Fruit fly (Drosophila melanogaster) whole organism, wandering third instar larva: ENCODE results near the gene CG17928.

ENCODE experiments used
- Abd-B ChIP-seq: fragments of >200 bp; optimal IDR thresholded peaks from 2 replicates; lab custom pipeline; 2017; ENCODE audit warnings: missing biosample characterization, missing genetic modification characterization
- CG32264 ChIP-seq: fragments of 200-800 bp; sonication (Bioruptor generic); optimal IDR thresholded peaks from 2 replicates; lab custom pipeline; 2016; ENCODE audit warnings: missing biosample characterization, missing genetic modification characterization
- CG9705 ChIP-seq: fragments of 200-800 bp; sonication (Bioruptor generic); optimal IDR thresholded peaks from 2 replicates; lab custom pipeline; 2018; ENCODE audit warnings: missing biosample characterization, mild to moderate bottlenecking, missing genetic modification characterization
- CrebA ChIP-seq: fragments of 200-800 bp; sonication (Bioruptor generic); optimal IDR thresholded peaks from 2 replicates; lab custom pipeline; 2016; ENCODE audit warnings: missing biosample characterization, mild to moderate bottlenecking, missing genetic modification characterization, borderline replicate concordance
- Dfd ChIP-seq: fragments of >200 bp; optimal IDR thresholded peaks from 2 replicates; lab custom pipeline; 2017; ENCODE audit warnings: missing biosample characterization, missing genetic modification characterization
- Dif ChIP-seq: fragments of 200-275, 200-300 bp; sonication (Bioruptor generic); optimal IDR thresholded peaks from 2 replicates; lab custom pipeline; 2018; ENCODE audit warnings: missing biosample characterization, missing genetic modification characterization; ENCODE audit not compliant: partially characterized antibody
- GATAd ChIP-seq: sonication (Bioruptor generic); optimal IDR thresholded peaks from 2 replicates; lab custom pipeline; 2016; ENCODE audit warnings: missing biosample characterization, missing genetic modification characterization
- HLH106 ChIP-seq: fragments of 200-800 bp; optimal IDR thresholded peaks from 3 replicates; lab custom pipeline; 2019; ENCODE audit warnings: missing biosample characterization, mild to moderate bottlenecking, missing genetic modification characterization, moderate library complexity
- Hnf4 ChIP-seq: fragments of 200-800 bp; sonication (Bioruptor generic); optimal IDR thresholded peaks from 2 replicates; lab custom pipeline; 2016; ENCODE audit warnings: missing biosample characterization, mild to moderate bottlenecking, missing genetic modification characterization
- Hr78 ChIP-seq: fragments of >200 bp; optimal IDR thresholded peaks from 2 replicates; lab custom pipeline; 2017; ENCODE audit warnings: missing biosample characterization, missing genetic modification characterization
- Jra ChIP-seq: sonication (Bioruptor generic); optimal IDR thresholded peaks from 2 replicates; lab custom pipeline; 2016; ENCODE audit warnings: missing biosample characterization, missing genetic modification characterization
- Myc ChIP-seq: fragments of >200 bp; optimal IDR thresholded peaks from 2 replicates; lab custom pipeline; 2017
- OdsH ChIP-seq: fragments of 200-800 bp; sonication (Bioruptor generic); optimal IDR thresholded peaks from 2 replicates; lab custom pipeline; 2016; ENCODE audit warnings: missing biosample characterization, mild to moderate bottlenecking, missing genetic modification characterization
- Sp1 ChIP-seq: fragments of 200-800 bp; sonication (Bioruptor generic); optimal IDR thresholded peaks from 3 replicates; lab custom pipeline; 2019; ENCODE audit warnings: missing biosample characterization, mild to moderate bottlenecking, missing genetic modification characterization, moderate library complexity
- br ChIP-seq: fragments of 200-800 bp; sonication (Bioruptor generic); optimal IDR thresholded peaks from 2 replicates; lab custom pipeline; 2016; ENCODE audit warnings: missing biosample characterization, missing genetic modification characterization
- brk ChIP-seq: fragments of 200-800 bp; sonication (Bioruptor generic); optimal IDR thresholded peaks from 2 replicates; lab custom pipeline; 2016; ENCODE audit warnings: missing biosample characterization, mild to moderate bottlenecking, missing genetic modification characterization
- dl ChIP-seq, 2 experiments: fragments of 175-275, 200-275 bp in 1 of 2; fragments of 200-275 bp in 1 of 2; sonication (Bioruptor generic); optimal IDR thresholded peaks; lab custom pipeline; 2018; ENCODE audit warnings: mild to moderate bottlenecking in 2 of 2, missing biosample characterization in 2 of 2, missing genetic modification characterization in 2 of 2, moderate library complexity in 2 of 2; ENCODE audit not compliant: partially characterized antibody in 2 of 2, insufficient read depth in 1 of 2
- dsf ChIP-seq: sonication (Bioruptor generic); optimal IDR thresholded peaks from 2 replicates; lab custom pipeline; 2016; ENCODE audit warnings: missing biosample characterization, missing genetic modification characterization, borderline replicate concordance
- ey ChIP-seq: fragments of 200-800 bp; sonication (Bioruptor generic); optimal IDR thresholded peaks from 2 replicates; lab custom pipeline; 2016; ENCODE audit warnings: missing biosample characterization, missing genetic modification characterization
- foxo ChIP-seq, 2 experiments: fragments of 200-800 bp; sonication (Bioruptor generic); optimal IDR thresholded peaks; 2 replicates in 1 of 2; 3 replicates in 1 of 2; lab custom pipeline; 2016 to 2017; ENCODE audit warnings: missing biosample characterization in 2 of 2, missing genetic modification characterization in 2 of 2
- jim ChIP-seq: fragments of 175-275, 200-325 bp; sonication (Bioruptor generic); optimal IDR thresholded peaks from 2 replicates; lab custom pipeline; 2016; ENCODE audit warnings: missing biosample characterization, mild to moderate bottlenecking, missing genetic modification characterization
- psq ChIP-seq: fragments of 200-800 bp; sonication (Bioruptor generic); optimal IDR thresholded peaks from 3 replicates; lab custom pipeline; 2017; ENCODE audit warnings: missing biosample characterization, mild to moderate bottlenecking, missing genetic modification characterization, moderate library complexity
- rgr ChIP-seq: fragments of 200-800 bp; sonication (Bioruptor generic); optimal IDR thresholded peaks from 3 replicates; lab custom pipeline; 2016; ENCODE audit warnings: missing biosample characterization, mild to moderate bottlenecking, missing genetic modification characterization
- sage ChIP-seq: fragments of 200-800 bp; sonication (Bioruptor generic); optimal IDR thresholded peaks from 2 replicates; lab custom pipeline; 2016; ENCODE audit warnings: missing biosample characterization, mild to moderate bottlenecking, missing genetic modification characterization
- sv ChIP-seq: fragments of 200-800 bp; sonication (Bioruptor generic); optimal IDR thresholded peaks from 3 replicates; lab custom pipeline; 2016; ENCODE audit warnings: missing biosample characterization, missing genetic modification characterization
- tai ChIP-seq: sonication (Bioruptor generic); optimal IDR thresholded peaks from 2 replicates; lab custom pipeline; 2016; ENCODE audit warnings: missing biosample characterization, missing genetic modification characterization
- usp ChIP-seq: fragments of >200 bp; optimal IDR thresholded peaks from 2 replicates; lab custom pipeline; 2017; ENCODE audit warnings: missing biosample characterization, missing genetic modification characterization
- woc ChIP-seq: sonication (Bioruptor generic); optimal IDR thresholded peaks from 2 replicates; lab custom pipeline; 2016; ENCODE audit warnings: missing biosample characterization, mild to moderate bottlenecking, missing genetic modification characterization

Gene CG17928

DNA sequence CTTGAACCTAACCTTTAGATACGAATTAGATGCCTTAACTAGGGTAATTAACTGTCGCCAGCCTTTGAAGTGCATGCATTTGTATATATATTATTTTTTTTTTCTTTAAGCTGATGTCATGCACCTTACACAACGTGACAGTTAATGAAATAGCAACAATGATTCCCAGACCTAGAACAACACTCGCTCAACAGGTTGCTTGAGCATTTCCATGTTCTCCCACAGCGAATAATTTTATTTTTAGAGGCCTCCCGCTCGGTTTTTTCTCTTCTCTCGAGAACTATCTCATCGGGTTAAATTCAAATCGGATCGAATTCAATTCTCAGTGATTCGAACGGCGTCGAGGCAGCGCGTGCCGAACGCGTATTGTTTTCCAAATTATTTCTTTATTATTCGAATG lies 7.3 kb downstream of the CG17928 start, which contains the start of gene Ugt37D1:
Gene Ugt37D1 (plus strand): TSS at position 321 of the 400 bp plus-strand sequence.
- TF ChIP-seq sv (GFP tag; lab: Kevin White, UChicago) (no peak), OdsH (no peak), dl (GFP tag; optimal IDR thresholded peaks at IDR 0.05; lab: Kevin White, UChicago; ENCODE audit: insufficient read depth in 1 of 2, partially characterized antibody in 2 of 2) (no peak), psq (no peak), Dif (GFP tag; lab: Kevin White, UChicago) (no peak), CrebA (GFP tag; lab: Kevin White, UChicago) (no peak), Hr78 (no peak), Myc (lab: Kevin White, UChicago) (no peak), woc (no peak)

DNA sequence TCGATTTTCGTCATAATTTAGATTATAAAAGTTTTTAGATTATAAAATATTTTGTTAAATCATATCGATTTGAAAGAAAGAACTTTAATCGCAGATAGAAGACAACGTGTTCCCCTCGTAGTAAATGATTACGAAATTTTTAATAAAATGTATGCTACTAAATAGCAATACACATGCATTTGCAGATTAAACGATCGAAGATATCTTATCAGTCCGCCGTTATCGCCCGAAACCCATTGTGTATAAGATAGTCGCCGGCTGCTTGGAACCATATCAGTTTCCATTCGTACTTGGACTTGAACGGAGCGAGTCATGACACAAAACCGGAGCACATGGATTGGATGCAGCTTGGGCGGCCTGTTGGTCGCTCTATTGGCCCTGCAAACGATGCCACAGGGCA lies 8.1 kb downstream of the CG17928 start:
- TF ChIP-seq CG32264 (GFP tag; lab: Kevin White, UChicago) (no peak), br (GFP tag; lab: Kevin White, UChicago) (no peak), Sp1 (GFP tag; lab: Kevin White, UChicago) (no peak), Hnf4 (no peak), usp (GFP tag; lab: Kevin White, UChicago) (no peak), tai (GFP tag; lab: Kevin White, UChicago) (no peak), sage (GFP tag; lab: Kevin White, UChicago) (no peak), brk (GFP tag; lab: Kevin White, UChicago) (no peak), HLH106 (tag; lab: Kevin White, UChicago) (no peak), dl (GFP tag; optimal IDR thresholded peaks at IDR 0.05; lab: Kevin White, UChicago; ENCODE audit: insufficient read depth in 1 of 2, partially characterized antibody in 2 of 2) (no peak), rgr (GFP tag; lab: Kevin White, UChicago) (no peak)
- TF ChIP-seq, all 38 proteins: peak for 0

DNA sequence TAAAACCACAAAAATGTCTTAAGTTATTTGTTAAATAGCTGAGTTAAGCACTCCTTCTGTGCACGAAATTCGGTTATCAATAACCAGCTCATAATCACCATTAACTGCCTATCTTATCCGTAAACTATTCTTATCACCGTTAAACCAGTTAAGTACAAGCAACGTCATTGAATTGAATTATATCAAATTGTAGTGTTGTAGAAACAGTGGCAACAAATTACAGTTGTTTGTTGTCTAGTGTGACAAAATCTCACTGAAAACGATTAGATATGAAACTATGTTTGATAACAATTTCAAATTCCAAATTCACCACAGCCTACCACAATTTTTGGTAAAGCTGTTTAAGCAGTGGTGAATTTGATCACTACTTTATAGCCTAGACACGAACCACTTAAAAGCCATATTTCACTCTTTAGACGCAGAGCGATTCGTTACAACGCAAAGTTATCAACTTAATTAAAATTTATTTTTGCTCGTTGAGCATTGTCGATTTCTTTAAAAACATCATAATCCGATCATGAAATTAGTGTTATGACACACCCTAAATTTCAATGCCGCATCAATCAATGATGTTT lies 10.3 kb downstream of the CG17928 start:
- TF ChIP-seq Myc (lab: Kevin White, UChicago): peak; percentile 62
- TF ChIP-seq ey (GFP tag; lab: Kevin White, UChicago): no peak

DNA sequence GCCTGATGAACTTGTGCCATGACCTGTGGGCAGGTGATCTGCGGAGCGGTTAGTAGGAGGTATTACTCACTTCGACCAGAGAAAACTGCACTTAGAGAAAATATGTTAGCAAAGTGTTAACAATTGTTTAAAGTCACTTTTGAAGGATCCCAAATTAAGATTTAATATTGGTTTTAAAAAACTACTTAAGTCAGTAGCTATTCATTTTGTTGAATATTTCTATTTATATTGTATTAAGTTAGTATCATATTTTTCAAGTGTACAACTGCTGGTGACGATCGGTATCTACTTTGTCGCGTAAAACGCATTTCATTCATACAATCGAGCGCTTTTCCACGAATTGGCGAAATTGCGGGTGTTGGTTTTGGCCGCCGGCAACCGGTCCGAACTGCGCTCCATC lies 12.3 kb downstream of the CG17928 start:
- TF ChIP-seq dsf (no peak), sv (GFP tag; lab: Kevin White, UChicago) (no peak), usp (GFP tag; lab: Kevin White, UChicago) (no peak), OdsH (no peak), CG9705 (GFP tag; lab: Kevin White, UChicago) (no peak), CrebA (GFP tag; lab: Kevin White, UChicago) (no peak), foxo (GFP tag; optimal IDR thresholded peaks at IDR 0.05; lab: Kevin White, UChicago) (no peak), HLH106 (tag; lab: Kevin White, UChicago) (no peak), Hnf4 (no peak), rgr (GFP tag; lab: Kevin White, UChicago) (no peak), Abd-B (GFP tag; lab: Kevin White, UChicago) (no peak), dl (GFP tag; optimal IDR thresholded peaks at IDR 0.05; lab: Kevin White, UChicago; ENCODE audit: insufficient read depth in 1 of 2, partially characterized antibody in 2 of 2) (no peak), Jra (GFP tag; lab: Kevin White, UChicago) (no peak), woc (no peak), jim (no peak), Myc (lab: Kevin White, UChicago) (no peak)

DNA sequence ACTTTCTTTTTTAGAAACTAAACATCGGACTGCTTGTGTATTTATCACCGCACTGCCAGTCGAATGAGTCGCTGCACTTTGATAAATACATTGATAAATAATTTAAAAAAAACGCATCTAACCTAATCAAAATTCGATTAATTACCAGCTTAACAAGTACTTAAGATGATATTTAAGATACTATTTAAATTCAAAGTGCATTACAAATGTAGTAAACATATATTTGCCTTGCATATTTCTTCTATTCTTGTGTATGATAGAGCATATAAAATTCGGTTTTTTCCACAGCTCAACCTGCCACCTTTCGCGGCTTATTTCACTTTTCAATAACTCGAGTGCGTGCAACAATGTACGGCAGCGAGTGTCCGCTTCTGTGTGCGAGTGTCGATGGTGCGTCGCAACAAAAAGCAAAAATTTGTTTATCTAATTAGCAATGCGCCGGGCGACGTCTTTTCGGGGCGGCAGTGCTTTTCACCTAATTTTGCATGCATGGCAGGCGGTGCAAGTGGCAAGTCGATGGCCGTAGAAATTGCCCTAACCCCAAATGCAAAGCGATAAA lies 13.1 kb downstream of the CG17928 start, which contains the start of gene CG13272:
Gene CG13272 (plus strand): TSS at position 509 of the 559 bp plus-strand sequence.
- TF ChIP-seq GATAd (GFP tag; lab: Kevin White, UChicago) (no peak), CrebA (GFP tag; lab: Kevin White, UChicago) (no peak), Sp1 (GFP tag; lab: Kevin White, UChicago) (no peak)

DNA sequence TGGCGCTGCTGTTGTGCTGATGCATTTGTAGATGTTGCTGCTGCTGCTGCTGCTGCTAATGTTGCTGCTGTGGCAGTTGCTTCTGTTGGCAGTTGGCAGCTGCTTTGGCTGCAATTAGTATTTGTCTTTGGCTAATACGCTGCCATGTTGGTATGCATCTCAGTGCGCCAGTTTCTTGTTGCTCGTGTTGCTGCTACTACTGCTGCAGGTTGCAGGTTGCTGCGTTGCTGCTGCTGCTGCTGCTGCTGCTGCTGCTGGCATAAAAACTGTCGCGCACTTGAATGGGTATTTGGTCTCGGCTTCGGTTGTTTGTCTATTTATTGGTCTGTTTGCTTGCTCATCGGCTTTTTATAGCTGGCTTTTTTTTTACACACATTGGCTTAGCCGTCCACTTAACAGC lies 17.4 kb downstream of the CG17928 start:
- TF ChIP-seq Dfd: peak; percentile 93
- no peak for TF ChIP-seq tai (GFP tag; lab: Kevin White, UChicago)
- no peak for TF ChIP-seq woc
